Worm (Caenorhabditis elegans) whole organism, L4 larva: ENCODE data around the gene nfki-1.

ENCODE experiments used
- ctbp-1 ChIP-seq: fragments of 200-800 bp; sonication (Bioruptor generic); IDR thresholded peaks from 2 replicates; pipeline ENCODE4 v1.3.6; 2022; ENCODE audit warnings: missing genetic modification reagents, missing genetic modification characterization, missing compliant biosample characterization
- daf-12 ChIP-seq: fragments of 150-350 bp; optimal IDR thresholded peaks from 2 replicates; lab custom pipeline; 2014; ENCODE audit warnings: missing biosample characterization, missing genetic modification reagents, missing genetic modification characterization
- dpl-1 ChIP-seq: fragments of 150-350 bp; optimal IDR thresholded peaks from 2 replicates; lab custom pipeline; 2014; ENCODE audit warnings: missing biosample characterization, missing genetic modification reagents, missing genetic modification characterization
- fkh-10 ChIP-seq: fragments of 150-350 bp; optimal IDR thresholded peaks from 2 replicates; lab custom pipeline; 2014; ENCODE audit warnings: missing biosample characterization, missing genetic modification reagents, missing genetic modification characterization
- lin-39 ChIP-seq: fragments of 150-350 bp; optimal IDR thresholded peaks from 2 replicates; lab custom pipeline; 2014; ENCODE audit warnings: missing biosample characterization, missing genetic modification reagents, missing genetic modification characterization
- lsy-2 ChIP-seq, 2 experiments: fragments of 150-350 bp in 1 of 2; sonication (generic microtip) in 1 of 2; optimal IDR thresholded peaks; 2 replicates each; lab custom pipeline; 2014 to 2017; ENCODE audit warnings: missing biosample characterization in 2 of 2, missing genetic modification characterization in 2 of 2
- pha-4 ChIP-seq, 2 experiments: fragments of 150-350 bp in 1 of 2; fragments of 200-800 bp in 1 of 2; sonication (Bioruptor generic) in 1 of 2; IDR thresholded peaks in 1 of 2; optimal IDR thresholded peaks in 1 of 2; 2 replicates each; pipeline versions ENCODE4 v1.3.6 to Lab custom; 2014 to 2022; ENCODE audit warnings: missing genetic modification characterization in 2 of 2, missing genetic modification reagents in 2 of 2, missing biosample characterization in 1 of 2, missing compliant biosample characterization in 1 of 2
- ztf-11 ChIP-seq: fragments of 150-350 bp; optimal IDR thresholded peaks from 2 replicates; lab custom pipeline; 2014; ENCODE audit warnings: missing biosample characterization, missing genetic modification characterization

- TF ChIP-seq fkh-10 (GFP tag; lab: Kevin White, UChicago) (no peak), daf-12 (no peak), lin-39 (tag; lab: Kevin White, UChicago) (no peak), dpl-1 (no peak), lsy-2 (tag; optimal IDR thresholded peaks at IDR 0.05; lab: Kevin White, UChicago) (no peak), pha-4 (GFP tag; IDR thresholded peaks at IDR 0.05; lab: Robert Waterston, UW) (no peak), pha-4 (tag; optimal IDR thresholded peaks at IDR 0.05; lab: Kevin White, UChicago) (no peak), ctbp-1 (no peak), ztf-11 (tag; lab: Kevin White, UChicago) (no peak)
Observed at ce11 chrX:15347680-15348079, 7.4 kb upstream of the nfki-1 start.
